Worm (Caenorhabditis elegans): ENCODE data around the gene C27F2.6.

ce11 chrIII:4984444-4985086, 4.3 kb upstream of the C27F2.6 start, which contains the start of gene C27F2.7:
- TF ChIP-seq aha-1 (tag) (no peak), snpc-4 (tag; optimal IDR thresholded peaks at IDR 0.05) (no peak), ZK337.2 (GFP tag; IDR thresholded peaks at IDR 0.05) (no peak), nhr-102 (tag; optimal IDR thresholded peaks at IDR 0.05) (no peak), unc-130 (GFP tag; optimal IDR thresholded peaks at IDR 0.05) (peak; percentile 41), ztf-11 (tag; optimal IDR thresholded peaks at IDR 0.05) (no peak), ces-1 (GFP tag; optimal IDR thresholded peaks at IDR 0.05) (no peak), fkh-10 (GFP tag; optimal IDR thresholded peaks at IDR 0.05) (no peak), php-3 (GFP tag; IDR thresholded peaks at IDR 0.05) (no peak), unc-62 (GFP tag; optimal IDR thresholded peaks at IDR 0.05 in 1 of 2) (no peak), unc-62 (tag; optimal IDR thresholded peaks at IDR 0.05) (no peak), ceh-28 (tag; optimal IDR thresholded peaks at IDR 0.05) (no peak), mep-1 (tag; optimal IDR thresholded peaks at IDR 0.05) (no peak), lin-13 (GFP tag; optimal IDR thresholded peaks at IDR 0.05) (no peak), nhr-77 (tag; optimal IDR thresholded peaks at IDR 0.05) (no peak)
